Fruit fly (Drosophila melanogaster): Measurements from ENCODE around the gene sno.

DNA sequence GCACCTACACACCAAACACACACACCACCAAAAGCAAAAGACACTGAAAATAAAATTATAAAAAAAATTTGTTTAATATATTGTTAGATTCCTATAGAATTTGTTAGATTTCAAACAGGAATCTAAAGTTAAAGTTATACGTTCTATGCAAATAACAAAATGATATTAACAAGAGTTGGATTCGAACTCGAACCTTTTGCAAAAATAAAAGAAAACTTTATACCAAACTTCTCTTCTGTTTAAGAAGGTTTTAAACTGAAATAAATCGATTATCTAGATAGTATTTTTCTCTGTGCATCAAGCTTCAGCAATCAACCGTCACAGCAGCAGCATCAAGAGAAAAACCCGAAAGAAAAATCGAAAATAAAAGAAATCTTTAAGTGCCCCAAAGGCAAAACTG lies 15.0 kb upstream of the sno start:
- TF ChIP-seq usp (GFP tag; optimal IDR thresholded peaks at IDR 0.05): no peak
- TF ChIP-seq pan (optimal IDR thresholded peaks at IDR 0.05): no peak

Data from whole organism.